In genomic region chr3R:15650250-15650649, dm6 we compare ENCODE assay signal across 3 fruit fly cellular contexts.
TF ChIP-seq lines count a peak whose summit lies in the region.

No protein-coding gene starts in this region.

- no peak for TF ChIP-seq CTCF in whole organism, embryonic (GFP tag; optimal IDR thresholded peaks at IDR 0.05; lab: Kevin White, UChicago)

TF ChIP-seq in whole organism, embryonic, 481 proteins besides CTCF, POLR2A, EP300 and RAD21 (continues in another document):
- TF ChIP-seq Hey (tag; optimal IDR thresholded peaks at IDR 0.05; lab: Kevin White, UChicago) (no peak), pnt (GFP tag; optimal IDR thresholded peaks at IDR 0.05; lab: Kevin White, UChicago) (no peak), Mrtf (GFP tag; IDR thresholded peaks at IDR 0.05; lab: Robert Waterston, UW) (no peak), Chrac-16 (GFP tag; optimal IDR thresholded peaks at IDR 0.05; lab: Kevin White, UChicago) (peak; percentile 10), CG31441 (GFP tag; IDR thresholded peaks at IDR 0.05; lab: Robert Waterston, UW) (peak; percentile 66), sc (optimal IDR thresholded peaks at IDR 0.05; lab: Kevin White, UChicago) (no peak), sc (GFP tag; optimal IDR thresholded peaks at IDR 0.05; lab: Kevin White, UChicago) (peak; percentile 27), CG17912 (GFP tag; optimal IDR thresholded peaks at IDR 0.05; lab: Kevin White, UChicago) (no peak), gem (tag; optimal IDR thresholded peaks at IDR 0.05; lab: Kevin White, UChicago) (peak; percentile 66), Hr51 (GFP tag; optimal IDR thresholded peaks at IDR 0.05; lab: Kevin White, UChicago) (peak in 1 of 2 experiments; percentile 0), CG1602 (GFP tag; optimal IDR thresholded peaks at IDR 0.05; lab: Kevin White, UChicago) (peak; percentile 19), dysf (GFP tag; IDR thresholded peaks at IDR 0.05; lab: Robert Waterston, UW) (0 out of 3 replicates have a peak, but pooled peaks have one; percentile 15), slbo (GFP tag; IDR thresholded peaks at IDR 0.05; lab: Robert Waterston, UW) (no peak), Nf-YB (GFP tag; optimal IDR thresholded peaks at IDR 0.05; lab: Kevin White, UChicago) (peak; percentile 2), CG10321 (GFP tag; IDR thresholded peaks at IDR 0.05; lab: Robert Waterston, UW) (no peak), en (GFP tag; optimal IDR thresholded peaks at IDR 0.05; lab: Kevin White, UChicago) (no peak), HLH3B (GFP tag; IDR thresholded peaks at IDR 0.05; lab: Robert Waterston, UW) (no peak), vvl (GFP tag; IDR thresholded peaks at IDR 0.05; lab: Robert Waterston, UW) (no peak), Ssrp (tag; optimal IDR thresholded peaks at IDR 0.05; lab: Kevin White, UChicago) (peak; percentile 61), pum (GFP tag; optimal IDR thresholded peaks at IDR 0.05; lab: Kevin White, UChicago) (no peak), YL-1 (GFP tag; optimal IDR thresholded peaks at IDR 0.05; lab: Kevin White, UChicago) (no peak), CG10462 (GFP tag; optimal IDR thresholded peaks at IDR 0.05; lab: Kevin White, UChicago) (no peak), prd (optimal IDR thresholded peaks at IDR 0.05; lab: Kevin White, UChicago) (no peak), prd (GFP tag; IDR thresholded peaks at IDR 0.05; lab: Robert Waterston, UW) (peak; percentile 7; the same call in 1 of the 3 replicates), croc (GFP tag; conservative IDR thresholded peaks at IDR 0.05; lab: Robert Waterston, UW) (peak; percentile 31; the same call in 2 of the 3 replicates), sens (GFP tag; lab: Kevin White, UChicago) (peak; percentile 69), CG2202 (tag; optimal IDR thresholded peaks at IDR 0.05; lab: Kevin White, UChicago) (peak; percentile 22), CG16815 (GFP tag; optimal IDR thresholded peaks at IDR 0.05; lab: Kevin White, UChicago) (peak; percentile 36), org-1 (GFP tag; optimal IDR thresholded peaks at IDR 0.05; lab: Kevin White, UChicago) (no peak), az2 (GFP tag; optimal IDR thresholded peaks at IDR 0.05; lab: Kevin White, UChicago) (peak; percentile 35), CG2678 (tag; optimal IDR thresholded peaks at IDR 0.05; lab: Kevin White, UChicago) (peak; percentile 25)

TF ChIP-seq in whole organism, prepupa, 60 proteins besides CTCF, POLR2A, EP300 and RAD21 (continues in another document):
- TF ChIP-seq OdsH (GFP tag; optimal IDR thresholded peaks at IDR 0.05; lab: Kevin White, UChicago): peak; percentile 53
- peak; percentile 20 for TF ChIP-seq dsx (GFP tag; optimal IDR thresholded peaks at IDR 0.05; lab: Kevin White, UChicago; ENCODE audit: poor library complexity, severe bottlenecking)
- TF ChIP-seq fkh (GFP tag; optimal IDR thresholded peaks at IDR 0.05; lab: Kevin White, UChicago): no peak
- TF ChIP-seq Sox14 (GFP tag; optimal IDR thresholded peaks at IDR 0.05; lab: Kevin White, UChicago): peak; percentile 55
- peak; percentile 74 for TF ChIP-seq Eip78C (GFP tag; lab: Kevin White, UChicago)
- peak; percentile 21 for TF ChIP-seq Smox (GFP tag; optimal IDR thresholded peaks at IDR 0.05; lab: Kevin White, UChicago)
- no peak for TF ChIP-seq eg (GFP tag; IDR thresholded peaks at IDR 0.05; lab: Robert Waterston, UW)
- no peak for TF ChIP-seq CG7368 (GFP tag; optimal IDR thresholded peaks at IDR 0.05; lab: Kevin White, UChicago)
- TF ChIP-seq CG10669 (GFP tag; optimal IDR thresholded peaks at IDR 0.05; lab: Kevin White, UChicago): peak; percentile 66
- TF ChIP-seq cyc (GFP tag; optimal IDR thresholded peaks at IDR 0.05; lab: Kevin White, UChicago): no peak
- TF ChIP-seq Ets96B (tag; optimal IDR thresholded peaks at IDR 0.05; lab: Kevin White, UChicago): peak; percentile 64
- TF ChIP-seq fd59A (GFP tag; optimal IDR thresholded peaks at IDR 0.05; lab: Kevin White, UChicago): peak; percentile 62
- peak; percentile 49 for TF ChIP-seq Hr4 (GFP tag; optimal IDR thresholded peaks at IDR 0.05; lab: Kevin White, UChicago)
- TF ChIP-seq acj6 (GFP tag; optimal IDR thresholded peaks at IDR 0.05; lab: Kevin White, UChicago): peak; percentile 34
- TF ChIP-seq Sox15 (GFP tag; optimal IDR thresholded peaks at IDR 0.05; lab: Kevin White, UChicago): no peak
- peak; percentile 24 for TF ChIP-seq topi (GFP tag; optimal IDR thresholded peaks at IDR 0.05; lab: Kevin White, UChicago)
- TF ChIP-seq CG6276 (GFP tag; optimal IDR thresholded peaks at IDR 0.05; lab: Kevin White, UChicago): no peak
- peak; percentile 7 for TF ChIP-seq CG34406 (GFP tag; optimal IDR thresholded peaks at IDR 0.05; lab: Kevin White, UChicago)
- TF ChIP-seq dac (GFP tag; optimal IDR thresholded peaks at IDR 0.05; lab: Kevin White, UChicago): no peak
- TF ChIP-seq CG8119 (GFP tag; IDR thresholded peaks at IDR 0.05; lab: Robert Waterston, UW): peak; percentile 48; the same call in 1 of the 3 replicates
- peak; percentile 21 for TF ChIP-seq lz (GFP tag; optimal IDR thresholded peaks at IDR 0.05; lab: Kevin White, UChicago)
- TF ChIP-seq Blimp-1 (GFP tag; optimal IDR thresholded peaks at IDR 0.05; lab: Kevin White, UChicago): no peak
- no peak for TF ChIP-seq CG16779 (tag; optimal IDR thresholded peaks at IDR 0.05; lab: Kevin White, UChicago)
- no peak for TF ChIP-seq CG11294 (GFP tag; IDR thresholded peaks at IDR 0.05; lab: Robert Waterston, UW)
- peak; percentile 78 for TF ChIP-seq CG3032 (tag; optimal IDR thresholded peaks at IDR 0.05; lab: Kevin White, UChicago)
- TF ChIP-seq salr (GFP tag; optimal IDR thresholded peaks at IDR 0.05; lab: Kevin White, UChicago): peak in 1 of 2 experiments; percentile 56
- no peak for TF ChIP-seq Hr38 (GFP tag; optimal IDR thresholded peaks at IDR 0.05; lab: Kevin White, UChicago)
- TF ChIP-seq Lpt (GFP tag; optimal IDR thresholded peaks at IDR 0.05; lab: Kevin White, UChicago): peak; percentile 2
- TF ChIP-seq CG3919 (GFP tag; optimal IDR thresholded peaks at IDR 0.05; lab: Kevin White, UChicago): peak; percentile 45
- no peak for TF ChIP-seq CG8319 (GFP tag; optimal IDR thresholded peaks at IDR 0.05; lab: Kevin White, UChicago)
- TF ChIP-seq CG1621 (tag; optimal IDR thresholded peaks at IDR 0.05; lab: Kevin White, UChicago): peak; percentile 38
- TF ChIP-seq net (GFP tag; optimal IDR thresholded peaks at IDR 0.05; lab: Kevin White, UChicago): peak; percentile 9
- TF ChIP-seq Eip75B (GFP tag; optimal IDR thresholded peaks at IDR 0.05; lab: Kevin White, UChicago): peak; percentile 51

TF ChIP-seq in whole organism, pupa, 21 proteins besides CTCF, POLR2A, EP300 and RAD21:
- TF ChIP-seq Pif1A (GFP tag; optimal IDR thresholded peaks at IDR 0.05; lab: Kevin White, UChicago) (peak; percentile 19), CG34367 (tag; optimal IDR thresholded peaks at IDR 0.05; lab: Kevin White, UChicago) (peak; percentile 74), CG32121 (GFP tag; IDR thresholded peaks at IDR 0.05; lab: Robert Waterston, UW) (no peak), Pif1B (GFP tag; optimal IDR thresholded peaks at IDR 0.05; lab: Kevin White, UChicago) (no peak), CG10348 (GFP tag; IDR thresholded peaks at IDR 0.05; lab: Robert Waterston, UW) (no peak), D1 (tag; optimal IDR thresholded peaks at IDR 0.05; lab: Kevin White, UChicago) (peak; percentile 30), CG9948 (tag; optimal IDR thresholded peaks at IDR 0.05; lab: Kevin White, UChicago) (peak; percentile 76), rn (GFP tag; IDR thresholded peaks at IDR 0.05; lab: Robert Waterston, UW) (no peak), CG15710 (tag; optimal IDR thresholded peaks at IDR 0.05; lab: Kevin White, UChicago) (peak; percentile 79), CG17806 (tag; optimal IDR thresholded peaks at IDR 0.05; lab: Kevin White, UChicago) (peak; percentile 69), Snoo (tag; optimal IDR thresholded peaks at IDR 0.05; lab: Kevin White, UChicago) (no peak), gl (tag; optimal IDR thresholded peaks at IDR 0.05; lab: Kevin White, UChicago) (no peak), fd96Ca (GFP tag; IDR thresholded peaks at IDR 0.05; lab: Robert Waterston, UW) (no peak), CG8301 (tag; optimal IDR thresholded peaks at IDR 0.05; lab: Kevin White, UChicago) (peak; percentile 57), CG8159 (tag; optimal IDR thresholded peaks at IDR 0.05; lab: Kevin White, UChicago) (peak; percentile 83), CG13204 (GFP tag; optimal IDR thresholded peaks at IDR 0.05; lab: Kevin White, UChicago) (no peak), CG14655 (GFP tag; optimal IDR thresholded peaks at IDR 0.05; lab: Kevin White, UChicago) (peak; percentile 57), CG4496 (GFP tag; IDR thresholded peaks at IDR 0.05; lab: Robert Waterston, UW) (0 out of 3 replicates have a peak, but pooled peaks have one; percentile 34)

Comparison
In these comparisons a context has a peak if more than half of its experiments do, and no peak if none do; other contexts are left out.
1. Of the 7 proteins assayed by ChIP-seq in both whole organism, embryonic and whole organism, prepupa: peak only in whole organism, embryonic: Blimp-1 and Sox102F; only in whole organism, prepupa: Hr39 and Lpt; in both: none; in neither: 3.